Fruit fly (Drosophila melanogaster) whole organism, prepupa: ENCODE results near the gene CG14362.
A peak's percentile ranks its signal among the peaks of the same experiment; 100 is the strongest.

ENCODE experiments used
- Blimp-1 ChIP-seq: fragments of 200-800 bp; sonication (Bioruptor generic); optimal IDR thresholded peaks from 3 replicates; lab custom pipeline; 2017; ENCODE audit warnings: missing biosample characterization, missing genetic modification characterization, mild to moderate bottlenecking, moderate library complexity, missing genetic modification reagents
- CG10631 ChIP-seq: fragments of 200-800 bp; sonication (Bioruptor generic); optimal IDR thresholded peaks from 2 replicates; lab custom pipeline; 2016; ENCODE audit warnings: missing biosample characterization, missing genetic modification characterization
- CG10669 ChIP-seq: fragments of 200-800 bp; sonication (Bioruptor generic); optimal IDR thresholded peaks from 3 replicates; lab custom pipeline; 2018; ENCODE audit warnings: missing biosample characterization, mild to moderate bottlenecking, missing genetic modification characterization, moderate library complexity
- CG11294 ChIP-seq: fragments of 200-800 bp; sonication (Bioruptor generic); IDR thresholded peaks from 2 replicates; pipeline ENCODE4 v1.3.6; 2022; ENCODE audit warnings: missing biosample characterization, missing genetic modification characterization
- CG11902 ChIP-seq: fragments of 200-800 bp; sonication (Bioruptor generic); optimal IDR thresholded peaks from 3 replicates; lab custom pipeline; 2016; ENCODE audit warnings: missing biosample characterization, missing genetic modification characterization
- CG1621 ChIP-seq: fragments of 200-800 bp; sonication (Bioruptor generic); optimal IDR thresholded peaks from 3 replicates; lab custom pipeline; 2018; ENCODE audit warnings: missing biosample characterization, mild to moderate bottlenecking, missing genetic modification characterization
- CG16779 ChIP-seq: fragments of 200-800 bp; sonication (Bioruptor generic); optimal IDR thresholded peaks from 3 replicates; lab custom pipeline; 2017; ENCODE audit warnings: missing biosample characterization, mild to moderate bottlenecking, missing genetic modification characterization
- CG3032 ChIP-seq: fragments of 200-800 bp; optimal IDR thresholded peaks from 2 replicates; lab custom pipeline; 2019; ENCODE audit warnings: missing biosample characterization, mild to moderate bottlenecking, missing genetic modification characterization, moderate library complexity
- CG32006 ChIP-seq: fragments of 200-800 bp; sonication (Bioruptor generic); optimal IDR thresholded peaks from 3 replicates; lab custom pipeline; 2017; ENCODE audit warnings: missing biosample characterization, mild to moderate bottlenecking, missing genetic modification characterization
- CG34406 ChIP-seq: fragments of 200-800 bp; sonication (Bioruptor generic); optimal IDR thresholded peaks from 3 replicates; lab custom pipeline; 2016; ENCODE audit warnings: missing biosample characterization, missing genetic modification characterization
- CG4318 ChIP-seq: fragments of 200-800 bp; sonication (Bioruptor generic); optimal IDR thresholded peaks from 3 replicates; lab custom pipeline; 2017; ENCODE audit warnings: missing biosample characterization, mild to moderate bottlenecking, missing genetic modification characterization
- CG6163 ChIP-seq: fragments of 200-800 bp; sonication (Bioruptor generic); IDR thresholded peaks from 3 replicates; pipeline ENCODE4 v1.3.6; 2022; ENCODE audit warnings: missing biosample characterization, missing genetic modification characterization
- CG6276 ChIP-seq: fragments of 200-800 bp; sonication (Bioruptor generic); optimal IDR thresholded peaks from 2 replicates; lab custom pipeline; 2017; ENCODE audit warnings: missing biosample characterization, mild to moderate bottlenecking, missing genetic modification characterization
- CG6792 ChIP-seq: fragments of 200-800 bp; sonication (Bioruptor generic); optimal IDR thresholded peaks from 3 replicates; lab custom pipeline; 2016; ENCODE audit warnings: missing biosample characterization, missing genetic modification characterization
- CG6808 ChIP-seq: fragments of 200-800 bp; sonication (Bioruptor generic); optimal IDR thresholded peaks from 3 replicates; lab custom pipeline; 2017; ENCODE audit warnings: missing biosample characterization, missing genetic modification characterization, mild to moderate bottlenecking, moderate library complexity, missing genetic modification reagents
- CG6854 ChIP-seq: fragments of 200-800 bp; sonication (Bioruptor generic); optimal IDR thresholded peaks from 2 replicates; lab custom pipeline; 2017; ENCODE audit warnings: missing biosample characterization, mild to moderate bottlenecking, missing genetic modification characterization
- CG7368 ChIP-seq: fragments of 200-800 bp; sonication (Bioruptor generic); optimal IDR thresholded peaks from 3 replicates; lab custom pipeline; 2016; ENCODE audit warnings: missing biosample characterization, missing genetic modification characterization
- CG8119 ChIP-seq: fragments of 200-800 bp; sonication (Bioruptor generic); IDR thresholded peaks from 3 replicates; pipeline ENCODE4 v1.3.6; 2022; ENCODE audit warnings: missing biosample characterization, missing genetic modification characterization
- CG8319 ChIP-seq: fragments of 200-800 bp; sonication (Bioruptor generic); optimal IDR thresholded peaks from 3 replicates; lab custom pipeline; 2016; ENCODE audit warnings: missing biosample characterization, missing genetic modification characterization
- CG8632 ChIP-seq: fragments of 200-800 bp; sonication (Bioruptor generic); optimal IDR thresholded peaks from 3 replicates; lab custom pipeline; 2016; ENCODE audit warnings: missing biosample characterization, missing genetic modification characterization
- CG9139 ChIP-seq: fragments of 200-800 bp; sonication (Bioruptor generic); optimal IDR thresholded peaks from 3 replicates; lab custom pipeline; 2017; ENCODE audit warnings: missing biosample characterization, mild to moderate bottlenecking, missing genetic modification characterization
- Eip75B ChIP-seq: fragments of 200-800 bp; sonication (Bioruptor generic); optimal IDR thresholded peaks from 3 replicates; lab custom pipeline; 2016; ENCODE audit warnings: missing biosample characterization, missing genetic modification characterization
- Eip78C ChIP-seq: fragments of 200-800 bp; sonication (Bioruptor generic); peaks from one replicate; lab custom pipeline; 2016; ENCODE audit warnings: missing biosample characterization, missing genetic modification characterization
- Eip93F ChIP-seq: fragments of 200-800 bp; sonication (Bioruptor generic); optimal IDR thresholded peaks from 2 replicates; lab custom pipeline; 2016; ENCODE audit warnings: missing biosample characterization, mild to moderate bottlenecking, missing genetic modification characterization
- Ets21C ChIP-seq: fragments of 200-800 bp; sonication (Bioruptor generic); optimal IDR thresholded peaks from 3 replicates; lab custom pipeline; 2016; ENCODE audit warnings: missing biosample characterization, missing genetic modification characterization
- Ets96B ChIP-seq: fragments of 200-800 bp; optimal IDR thresholded peaks from 2 replicates; lab custom pipeline; 2019; ENCODE audit warnings: missing biosample characterization, mild to moderate bottlenecking, missing genetic modification characterization, moderate library complexity
- Hr38 ChIP-seq: sonication (Bioruptor generic); optimal IDR thresholded peaks from 2 replicates; lab custom pipeline; 2016; ENCODE audit warnings: missing biosample characterization, missing genetic modification characterization
- Hr4 ChIP-seq: fragments of 200-800 bp; sonication (Bioruptor generic); optimal IDR thresholded peaks from 3 replicates; lab custom pipeline; 2016; ENCODE audit warnings: missing biosample characterization, missing genetic modification characterization
- Met ChIP-seq: fragments of 200-800 bp; sonication (Bioruptor generic); optimal IDR thresholded peaks from 3 replicates; lab custom pipeline; 2016; ENCODE audit warnings: missing biosample characterization, missing genetic modification characterization
- Smox ChIP-seq: fragments of 200-800 bp; sonication (Bioruptor generic); optimal IDR thresholded peaks from 3 replicates; lab custom pipeline; 2016; ENCODE audit warnings: missing biosample characterization, missing genetic modification characterization
- Sox102F ChIP-seq: fragments of 200-800 bp; sonication (Bioruptor generic); optimal IDR thresholded peaks from 2 replicates; lab custom pipeline; 2016; ENCODE audit warnings: missing biosample characterization, mild to moderate bottlenecking, missing genetic modification characterization
- Sox14 ChIP-seq: fragments of 200-800 bp; sonication (Bioruptor generic); optimal IDR thresholded peaks from 3 replicates; lab custom pipeline; 2016; ENCODE audit warnings: missing biosample characterization, missing genetic modification characterization
- achi ChIP-seq: fragments of 200-800 bp; sonication (Bioruptor generic); optimal IDR thresholded peaks from 3 replicates; lab custom pipeline; 2016; ENCODE audit warnings: missing biosample characterization, missing genetic modification characterization
- acj6 ChIP-seq: fragments of 200-800 bp; sonication (Bioruptor generic); optimal IDR thresholded peaks from 3 replicates; lab custom pipeline; 2016; ENCODE audit warnings: missing biosample characterization, missing genetic modification characterization
- dac ChIP-seq: fragments of 200-800 bp; sonication (Bioruptor generic); optimal IDR thresholded peaks from 2 replicates; lab custom pipeline; 2017; ENCODE audit warnings: missing biosample characterization, mild to moderate bottlenecking, missing genetic modification characterization
- eg ChIP-seq: fragments of 200-800 bp; sonication (Bioruptor generic); IDR thresholded peaks from 3 replicates; pipeline ENCODE4 v1.3.6; 2022; ENCODE audit warnings: missing biosample characterization, missing genetic modification characterization
- fd85E ChIP-seq: fragments of 200-800 bp; sonication (Bioruptor generic); optimal IDR thresholded peaks from 3 replicates; lab custom pipeline; 2016; ENCODE audit warnings: missing biosample characterization, missing genetic modification characterization
- fkh ChIP-seq: fragments of 200-800 bp; sonication (Bioruptor generic); optimal IDR thresholded peaks from 3 replicates; lab custom pipeline; 2017; ENCODE audit warnings: missing biosample characterization, mild to moderate bottlenecking, missing genetic modification characterization, moderate library complexity
- lz ChIP-seq: fragments of 200-800 bp; sonication (Bioruptor generic); optimal IDR thresholded peaks from 3 replicates; lab custom pipeline; 2016; ENCODE audit warnings: missing biosample characterization, missing genetic modification characterization
- net ChIP-seq: fragments of 200-800 bp; sonication (Bioruptor generic); optimal IDR thresholded peaks from 3 replicates; lab custom pipeline; 2016; ENCODE audit warnings: missing biosample characterization, missing genetic modification characterization
- pdm3 ChIP-seq: fragments of 200-800 bp; sonication (Bioruptor generic); optimal IDR thresholded peaks from 3 replicates; lab custom pipeline; 2016; ENCODE audit warnings: missing biosample characterization, missing genetic modification characterization
- salr ChIP-seq, 2 experiments: fragments of 200-800 bp; sonication (Bioruptor generic); optimal IDR thresholded peaks; 3 replicates each; lab custom pipeline; 2016 to 2018; ENCODE audit warnings: missing biosample characterization in 2 of 2, missing genetic modification characterization in 2 of 2, mild to moderate bottlenecking in 1 of 2
- spab ChIP-seq: fragments of 200-800 bp; sonication (Bioruptor generic); optimal IDR thresholded peaks from 2 replicates; lab custom pipeline; 2017; ENCODE audit warnings: missing biosample characterization, mild to moderate bottlenecking, missing genetic modification characterization, missing genetic modification reagents
- ss ChIP-seq, 2 experiments: fragments of 200-800 bp; sonication (Bioruptor generic); optimal IDR thresholded peaks; 2 replicates in 1 of 2; 3 replicates in 1 of 2; lab custom pipeline; 2017 to 2018; ENCODE audit warnings: mild to moderate bottlenecking in 2 of 2, missing biosample characterization in 2 of 2, missing genetic modification characterization in 2 of 2, moderate library complexity in 1 of 2
- svp ChIP-seq: fragments of 200-800 bp; sonication (Bioruptor generic); peaks from one replicate; lab custom pipeline; 2016; ENCODE audit warnings: missing biosample characterization, missing genetic modification characterization
- vri ChIP-seq: fragments of 200-800 bp; sonication (Bioruptor generic); optimal IDR thresholded peaks from 3 replicates; lab custom pipeline; 2016; ENCODE audit warnings: missing biosample characterization, mild to moderate bottlenecking, missing genetic modification characterization

The CG14362 gene

dm6 chr3R:13849327-13849726, 5.9 kb downstream of the CG14362 start (continued):
- TF ChIP-seq net (peak; percentile 69), Met (GFP tag; lab: Kevin White, UChicago) (peak; percentile 88), Eip93F (GFP tag; lab: Kevin White, UChicago) (peak; percentile 81), dac (GFP tag; lab: Kevin White, UChicago) (no peak), fd85E (GFP tag; lab: Kevin White, UChicago) (no peak), CG11294 (GFP tag; lab: Robert Waterston, UW) (no peak), CG10669 (GFP tag; lab: Kevin White, UChicago) (peak; percentile 68), eg (GFP tag; lab: Robert Waterston, UW) (no peak), CG8632 (GFP tag; lab: Kevin White, UChicago) (peak; percentile 73), lz (GFP tag; lab: Kevin White, UChicago) (peak; percentile 72), Eip78C (peak; percentile 88), Ets96B (tag; lab: Kevin White, UChicago) (peak; percentile 77), fkh (GFP tag; lab: Kevin White, UChicago) (no peak), CG11902 (GFP tag; lab: Kevin White, UChicago) (peak; percentile 37), Ets21C (peak; percentile 29), CG9139 (GFP tag; lab: Kevin White, UChicago) (peak; percentile 31), Hr38 (GFP tag; lab: Kevin White, UChicago) (no peak), CG7368 (GFP tag; lab: Kevin White, UChicago) (peak; percentile 30), Hr4 (GFP tag; lab: Kevin White, UChicago) (peak; percentile 9), CG1621 (tag; lab: Kevin White, UChicago) (peak; percentile 48), salr (GFP tag; optimal IDR thresholded peaks at IDR 0.05; lab: Kevin White, UChicago) (peak; percentile 13 to 38), CG32006 (GFP tag; lab: Kevin White, UChicago) (peak; percentile 32)

- TF ChIP-seq CG10669 (GFP tag; lab: Kevin White, UChicago) (peak; percentile 4), CG32006 (GFP tag; lab: Kevin White, UChicago) (peak; percentile 57), lz (GFP tag; lab: Kevin White, UChicago) (no peak), vri (GFP tag; lab: Kevin White, UChicago) (no peak), dac (GFP tag; lab: Kevin White, UChicago) (no peak), CG7368 (GFP tag; lab: Kevin White, UChicago) (no peak), net (no peak), Ets96B (tag; lab: Kevin White, UChicago) (peak; percentile 48), CG4318 (peak; percentile 1), Eip75B (GFP tag; lab: Kevin White, UChicago) (no peak), CG6276 (GFP tag; lab: Kevin White, UChicago) (peak; percentile 12), CG1621 (tag; lab: Kevin White, UChicago) (no peak), CG34406 (GFP tag; lab: Kevin White, UChicago) (peak; percentile 2), CG11902 (GFP tag; lab: Kevin White, UChicago) (no peak), ss (GFP tag; optimal IDR thresholded peaks at IDR 0.05; lab: Kevin White, UChicago) (peak in 1 of 2 experiments; percentile 21), Smox (GFP tag; lab: Kevin White, UChicago) (no peak), Eip93F (GFP tag; lab: Kevin White, UChicago) (no peak), Hr4 (GFP tag; lab: Kevin White, UChicago) (no peak), Blimp-1 (GFP tag; lab: Kevin White, UChicago) (no peak), CG8119 (GFP tag; lab: Robert Waterston, UW) (peak; percentile 23; the same call in 1 of the 3 replicates), CG10631 (GFP tag; lab: Kevin White, UChicago) (peak; percentile 25), pdm3 (GFP tag; lab: Kevin White, UChicago) (no peak), CG11294 (GFP tag; lab: Robert Waterston, UW) (no peak), CG6792 (GFP tag; lab: Kevin White, UChicago) (no peak), CG3032 (tag; lab: Kevin White, UChicago) (peak; percentile 36), CG9139 (GFP tag; lab: Kevin White, UChicago) (no peak), acj6 (peak; percentile 29), fd85E (GFP tag; lab: Kevin White, UChicago) (no peak), Sox14 (GFP tag; lab: Kevin White, UChicago) (no peak), svp (GFP tag; lab: Kevin White, UChicago) (peak; percentile 64), CG6854 (GFP tag; lab: Kevin White, UChicago) (no peak), salr (GFP tag; optimal IDR thresholded peaks at IDR 0.05; lab: Kevin White, UChicago) (no peak), Sox102F (no peak), Met (GFP tag; lab: Kevin White, UChicago) (no peak), CG6163 (no peak), CG6808 (GFP tag; lab: Kevin White, UChicago) (peak; percentile 27), Hr38 (GFP tag; lab: Kevin White, UChicago) (no peak), achi (GFP tag; lab: Kevin White, UChicago) (peak; percentile 56), fkh (GFP tag; lab: Kevin White, UChicago) (no peak), CG8319 (GFP tag; lab: Kevin White, UChicago) (no peak), Ets21C (no peak), spab (GFP tag; lab: Kevin White, UChicago) (peak; percentile 30), CG16779 (no peak)
These were observed 7.0 kb downstream of the CG14362 start for dm6 chr3R:13848272-13848671.
